Fruit fly (Drosophila melanogaster) whole organism: ENCODE measurements around the gene CG43273.

Experiments used
- CG8478 ChIP-seq: fragments of >200 bp; optimal IDR thresholded peaks from 2 replicates; lab custom pipeline; 2018; ENCODE audit warnings: inconsistent platforms
- Dll ChIP-seq: fragments of >200 bp; optimal IDR thresholded peaks from 2 replicates; lab custom pipeline; 2017
- EcR ChIP-seq, 2 experiments: fragments of >200 bp; optimal IDR thresholded peaks; 2 replicates each; lab custom pipeline; 2017; ENCODE audit warnings: missing biosample characterization in 2 of 2, missing genetic modification characterization in 2 of 2, missing genetic modification reagents in 2 of 2
- pan ChIP-seq: fragments of >200 bp; optimal IDR thresholded peaks from 2 replicates; lab custom pipeline; 2017
- psq ChIP-seq: fragments of >200 bp; optimal IDR thresholded peaks from 2 replicates; lab custom pipeline; 2017
- usp ChIP-seq: fragments of >200 bp; optimal IDR thresholded peaks from 2 replicates; lab custom pipeline; 2017; ENCODE audit warnings: missing biosample characterization, missing genetic modification characterization, mixed read lengths

CG43273 gene

DNA sequence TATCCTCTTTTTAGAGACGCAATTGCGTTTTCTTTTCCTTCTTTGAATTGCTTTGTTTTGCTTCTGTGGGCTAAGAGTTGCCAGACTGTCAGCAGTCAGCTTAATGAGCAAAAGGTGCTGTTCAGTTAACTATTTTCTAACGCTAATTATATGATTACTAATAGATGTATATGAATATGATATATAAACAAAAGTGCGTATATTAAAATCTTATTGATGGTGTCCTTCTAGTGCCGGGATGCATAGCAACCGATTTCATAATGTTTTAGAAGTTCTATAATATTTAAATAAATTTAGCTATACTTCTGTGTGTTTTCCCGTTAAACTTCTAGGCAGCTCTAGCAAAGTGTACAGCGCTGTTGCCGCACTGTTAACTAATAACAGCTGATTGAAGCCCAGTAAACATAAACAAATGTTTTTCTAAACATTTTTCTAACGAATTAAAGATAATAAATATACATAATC is at the start of gene CG43273, which contains the start of gene Kaz:
TSS of gene CG43273 (plus strand) at position 415 of the 465 bp plus-strand sequence.
TSS of gene Kaz (minus strand) at position 73 of the 465 bp plus-strand sequence.
- TF ChIP-seq psq (lab: Kevin White, UChicago) (no peak), usp (GFP tag; lab: Kevin White, UChicago) (no peak), pan (no peak), CG8478 (lab: Kevin White, UChicago) (no peak), Dll (lab: Kevin White, UChicago) (no peak), EcR (GFP tag; optimal IDR thresholded peaks at IDR 0.05; lab: Kevin White, UChicago) (no peak)

dm6 chr3R:24787042-24787565 is 43.0 kb upstream of the CG43273 start, which contains the start of gene CG5805:
CG5805 (minus strand) TSS chr3R:24787421.
- TF ChIP-seq EcR (GFP tag; optimal IDR thresholded peaks at IDR 0.05; lab: Kevin White, UChicago) (no peak), pan (no peak), Dll (lab: Kevin White, UChicago) (no peak), CG8478 (lab: Kevin White, UChicago) (no peak), usp (GFP tag; lab: Kevin White, UChicago) (no peak), psq (lab: Kevin White, UChicago) (no peak)

DNA sequence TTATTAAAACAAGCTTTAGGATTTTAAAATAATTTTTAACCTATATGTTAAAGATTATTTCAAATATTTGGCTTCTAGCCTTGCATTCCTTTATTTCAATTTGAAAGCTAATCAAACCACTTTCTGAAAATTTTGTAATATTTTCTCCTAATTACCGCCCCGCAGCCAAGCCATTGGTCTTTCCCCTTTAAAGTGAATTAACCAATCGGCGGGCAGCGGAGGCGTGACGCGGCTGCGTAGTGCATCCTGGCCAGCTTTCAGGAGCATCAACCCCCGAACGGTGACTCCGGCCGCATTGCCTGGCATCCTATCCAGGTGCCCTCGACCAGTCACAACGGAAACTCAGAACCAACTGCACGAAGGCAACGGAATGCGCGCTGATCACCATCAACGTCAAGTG is 42.4 kb upstream of the CG43273 start, which contains the start of gene Ets96B:
TSS of gene Ets96B (plus strand) at position 321 of the 400 bp plus-strand sequence.
- TF ChIP-seq pan (no peak), CG8478 (lab: Kevin White, UChicago) (no peak), Dll (lab: Kevin White, UChicago) (no peak), EcR (GFP tag; optimal IDR thresholded peaks at IDR 0.05; lab: Kevin White, UChicago) (no peak), psq (lab: Kevin White, UChicago) (no peak), usp (GFP tag; lab: Kevin White, UChicago) (no peak)

- TF ChIP-seq usp (GFP tag; lab: Kevin White, UChicago): no peak
- no peak for TF ChIP-seq Dll (lab: Kevin White, UChicago)
- TF ChIP-seq psq (lab: Kevin White, UChicago): no peak
- TF ChIP-seq CG8478 (lab: Kevin White, UChicago): no peak
These were observed 40.1 kb upstream of the CG43273 start, which contains the start of gene CG13634 for dm6 chr3R:24790036-24790435. CG13634 (minus strand) TSS chr3R:24790136.

DNA sequence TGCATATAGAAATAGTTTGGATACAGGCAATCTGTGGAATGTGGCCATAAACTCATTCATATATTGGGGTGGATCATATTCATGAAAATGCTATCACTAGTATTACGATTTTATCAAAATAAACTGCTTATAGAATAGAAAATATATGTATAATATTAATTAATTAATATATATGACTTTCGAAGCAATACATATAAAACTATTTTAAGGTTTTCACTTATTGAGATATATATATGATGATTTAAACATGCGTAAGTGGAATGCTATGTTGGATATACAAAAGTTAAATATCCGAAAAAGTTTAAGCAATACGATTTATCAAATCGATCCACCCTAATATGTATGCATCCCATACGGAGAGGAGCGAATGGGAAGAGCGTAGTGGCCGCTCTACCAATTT is 31.5 kb upstream of the CG43273 start:
- TF ChIP-seq pan (no peak), EcR (GFP tag; optimal IDR thresholded peaks at IDR 0.05; lab: Kevin White, UChicago) (no peak), Dll (lab: Kevin White, UChicago) (no peak), CG8478 (lab: Kevin White, UChicago) (no peak), psq (lab: Kevin White, UChicago) (no peak), usp (GFP tag; lab: Kevin White, UChicago) (no peak)

dm6 chr3R:24799503-24799902 is 30.6 kb upstream of the CG43273 start, which contains the start of gene Ude:
Ude (minus strand) TSS chr3R:24799668.
- TF ChIP-seq EcR (GFP tag; optimal IDR thresholded peaks at IDR 0.05; lab: Kevin White, UChicago) (no peak), CG8478 (lab: Kevin White, UChicago) (no peak), psq (lab: Kevin White, UChicago) (no peak), usp (GFP tag; lab: Kevin White, UChicago) (no peak), Dll (lab: Kevin White, UChicago) (no peak), pan (no peak)

- TF ChIP-seq usp (GFP tag; lab: Kevin White, UChicago) (no peak), psq (lab: Kevin White, UChicago) (no peak), Dll (lab: Kevin White, UChicago) (no peak), CG8478 (lab: Kevin White, UChicago) (no peak), EcR (GFP tag; optimal IDR thresholded peaks at IDR 0.05; lab: Kevin White, UChicago) (no peak), pan (no peak)
These were observed 25.1 kb upstream of the CG43273 start, which contains the start of gene polybromo for dm6 chr3R:24805048-24805447. polybromo (minus strand) TSS chr3R:24805259.

dm6 chr3R:24807321-24807720 is 22.8 kb upstream of the CG43273 start, which contains the start of gene CG6980:
CG6980 (plus strand) TSS chr3R:24807621.
- TF ChIP-seq EcR (GFP tag; optimal IDR thresholded peaks at IDR 0.05; lab: Kevin White, UChicago) (no peak), Dll (lab: Kevin White, UChicago) (no peak), psq (lab: Kevin White, UChicago) (no peak)

DNA sequence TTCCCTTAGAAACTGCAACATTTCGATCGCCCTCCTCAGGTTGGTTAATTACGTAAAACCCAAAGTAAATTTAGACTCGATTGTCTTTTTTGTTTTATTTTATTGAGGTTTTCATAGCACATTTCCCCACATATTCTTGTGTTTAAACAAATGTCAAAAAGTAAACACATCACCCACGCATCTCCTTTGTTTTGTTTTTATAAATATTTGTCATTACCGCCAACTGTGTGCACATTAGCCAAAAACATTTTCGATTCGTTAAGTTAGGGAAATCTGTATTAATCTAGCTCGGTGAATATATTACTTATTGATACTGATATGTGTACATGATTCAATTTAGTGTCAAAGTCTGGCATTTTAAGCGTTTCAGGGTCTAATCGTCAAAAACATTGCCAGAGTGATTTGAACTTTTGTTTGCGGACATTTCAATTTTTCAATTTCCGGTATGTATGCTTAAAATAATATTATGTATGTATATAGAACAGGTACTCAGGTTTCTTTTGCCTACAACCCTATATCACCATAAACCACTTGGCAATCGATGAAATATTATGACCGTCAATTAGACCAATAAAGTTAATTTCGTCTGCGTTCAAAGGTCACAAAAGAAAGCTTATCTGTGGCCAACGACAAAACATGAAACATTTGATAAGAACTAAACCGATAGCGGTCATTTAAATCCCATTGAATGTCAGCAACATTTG is 20.4 kb upstream of the CG43273 start:
- TF ChIP-seq pan (no peak), Dll (lab: Kevin White, UChicago) (no peak), EcR (GFP tag; optimal IDR thresholded peaks at IDR 0.05; lab: Kevin White, UChicago) (no peak), psq (lab: Kevin White, UChicago) (no peak), usp (GFP tag; lab: Kevin White, UChicago) (no peak), CG8478 (lab: Kevin White, UChicago) (no peak)

- TF ChIP-seq EcR (GFP tag; optimal IDR thresholded peaks at IDR 0.05; lab: Kevin White, UChicago): peak in 1 of 2 experiments; percentile 89
- TF ChIP-seq pan: no peak
These were observed 19.1 kb upstream of the CG43273 start for dm6 chr3R:24810844-24811625.

DNA sequence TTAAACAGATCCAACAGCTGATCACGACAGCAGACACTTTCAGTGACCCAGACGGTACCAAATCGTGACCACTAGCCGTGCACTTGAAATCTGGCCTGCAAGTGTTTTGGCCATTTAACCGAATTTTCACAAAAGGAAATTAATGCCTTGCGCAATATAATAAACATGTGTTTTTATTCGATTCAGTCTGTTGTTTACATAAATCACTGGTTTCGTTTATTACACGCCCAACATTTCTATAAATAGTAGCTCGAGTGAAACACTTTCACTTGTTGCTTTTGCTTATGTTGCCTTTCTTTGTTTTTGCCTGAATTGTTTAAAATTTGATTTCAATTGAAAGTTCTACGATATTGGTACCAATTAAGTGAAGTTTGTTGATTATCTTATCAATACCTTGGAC is 17.7 kb upstream of the CG43273 start:
- no peak for TF ChIP-seq Dll (lab: Kevin White, UChicago)
- TF ChIP-seq pan: no peak
- TF ChIP-seq EcR (GFP tag; optimal IDR thresholded peaks at IDR 0.05; lab: Kevin White, UChicago): no peak
- no peak for TF ChIP-seq usp (GFP tag; lab: Kevin White, UChicago)
- no peak for TF ChIP-seq psq (lab: Kevin White, UChicago)
- TF ChIP-seq CG8478 (lab: Kevin White, UChicago): no peak
